Fruit fly (Drosophila melanogaster): ENCODE data around the gene Bka.

The Bka gene

dm6 chr2L:9862964-9863363 is 32.1 kb upstream of the Bka start:
- TF ChIP-seq ci (GFP tag; IDR thresholded peaks at IDR 0.05): peak; percentile 58; the same call in 2 of the 3 replicates
- no peak for TF ChIP-seq prd (optimal IDR thresholded peaks at IDR 0.05)
- peak; percentile 23; the same call in 1 of the 3 replicates for TF ChIP-seq prd (GFP tag; IDR thresholded peaks at IDR 0.05)
- TF ChIP-seq lmd (GFP tag; IDR thresholded peaks at IDR 0.05): peak; percentile 26; the same call in 1 of the 2 replicates
- TF ChIP-seq CG6689 (GFP tag; IDR thresholded peaks at IDR 0.05): peak; percentile 26; the same call in 1 of the 2 replicates
- TF ChIP-seq sob (GFP tag; IDR thresholded peaks at IDR 0.05): no peak
- TF ChIP-seq Med (GFP tag): peak; percentile 38
- no peak for TF ChIP-seq CG10274 (GFP tag; optimal IDR thresholded peaks at IDR 0.05)
- no peak for TF ChIP-seq CG31365 (tag; optimal IDR thresholded peaks at IDR 0.05)
- no peak for TF ChIP-seq tap (tag; optimal IDR thresholded peaks at IDR 0.05)
- peak; percentile 30; the same call in 1 of the 3 replicates for TF ChIP-seq Aef1 (GFP tag; IDR thresholded peaks at IDR 0.05)
- peak; percentile 27; the same call in 1 of the 2 replicates for TF ChIP-seq slbo (GFP tag; IDR thresholded peaks at IDR 0.05)
- TF ChIP-seq Ets65A (GFP tag): peak; percentile 78
- peak; percentile 33 for TF ChIP-seq gem (tag; optimal IDR thresholded peaks at IDR 0.05)
- TF ChIP-seq abd-A (tag; optimal IDR thresholded peaks at IDR 0.05): no peak
- peak; percentile 6 for TF ChIP-seq Sox102F (GFP tag; optimal IDR thresholded peaks at IDR 0.05)
- TF ChIP-seq CG11456 (GFP tag; IDR thresholded peaks at IDR 0.05): 0 out of 3 replicates have a peak, but pooled peaks have one; percentile 23
- TF ChIP-seq CG11504 (tag; optimal IDR thresholded peaks at IDR 0.05): peak; percentile 17
- TF ChIP-seq az2 (GFP tag; optimal IDR thresholded peaks at IDR 0.05): peak; percentile 3
- peak; percentile 28; the same call in 1 of the 2 replicates for TF ChIP-seq Xrp1 (GFP tag; IDR thresholded peaks at IDR 0.05)
- no peak for TF ChIP-seq CG12299 (tag; optimal IDR thresholded peaks at IDR 0.05)
- peak; percentile 18 for TF ChIP-seq CG1603 (tag; optimal IDR thresholded peaks at IDR 0.05)

- TF ChIP-seq z (GFP tag; IDR thresholded peaks at IDR 0.05) (peak; percentile 94), insv (GFP tag; optimal IDR thresholded peaks at IDR 0.05) (no peak), Deaf1 (tag; optimal IDR thresholded peaks at IDR 0.05) (peak; percentile 32), ewg (GFP tag; optimal IDR thresholded peaks at IDR 0.05) (peak; percentile 34), Trl (optimal IDR thresholded peaks at IDR 0.05) (peak; percentile 23 to 59), Trl (GFP tag; optimal IDR thresholded peaks at IDR 0.05) (no peak), unpg (GFP tag; optimal IDR thresholded peaks at IDR 0.05) (no peak)
Measured at dm6 chr2L:9863479-9863878, 31.6 kb upstream of the Bka start.

dm6 chr2L:9864337-9864736 is 30.8 kb upstream of the Bka start:
- TF ChIP-seq Sox100B (GFP tag; optimal IDR thresholded peaks at IDR 0.05) (no peak), CG3847 (GFP tag; IDR thresholded peaks at IDR 0.05) (0 out of 2 replicates have a peak, but pooled peaks have one; percentile 33), lab (GFP tag; optimal IDR thresholded peaks at IDR 0.05) (peak; percentile 59), CG8924 (tag; optimal IDR thresholded peaks at IDR 0.05) (peak; percentile 16), Myb (GFP tag; optimal IDR thresholded peaks at IDR 0.05) (peak; percentile 6), CG9727 (GFP tag; optimal IDR thresholded peaks at IDR 0.05) (peak; percentile 48), Pdp1 (GFP tag; optimal IDR thresholded peaks at IDR 0.05) (no peak), CG2678 (tag; optimal IDR thresholded peaks at IDR 0.05) (peak; percentile 65), Sox102F (GFP tag; optimal IDR thresholded peaks at IDR 0.05) (peak; percentile 40), CG6813 (GFP tag; optimal IDR thresholded peaks at IDR 0.05) (peak; percentile 15), CG17186 (GFP tag; optimal IDR thresholded peaks at IDR 0.05) (no peak), nau (GFP tag; optimal IDR thresholded peaks at IDR 0.05) (no peak), Hand (GFP tag; optimal IDR thresholded peaks at IDR 0.05) (peak; percentile 52), CG6689 (GFP tag; IDR thresholded peaks at IDR 0.05) (no peak), gem (tag; optimal IDR thresholded peaks at IDR 0.05) (peak; percentile 45), nmo (GFP tag; optimal IDR thresholded peaks at IDR 0.05) (peak; percentile 16), Oaz (GFP tag; IDR thresholded peaks at IDR 0.05) (0 out of 2 replicates have a peak, but pooled peaks have one; percentile 21), CG4820 (GFP tag; optimal IDR thresholded peaks at IDR 0.05) (no peak), dan (GFP tag; IDR thresholded peaks at IDR 0.05) (no peak), Gug (GFP tag; IDR thresholded peaks at IDR 0.05) (0 out of 4 replicates have a peak, but pooled peaks have one; percentile 14), HHEX (GFP tag; optimal IDR thresholded peaks at IDR 0.05) (peak; percentile 43), CG12071 (GFP tag; optimal IDR thresholded peaks at IDR 0.05) (no peak), cato (GFP tag; optimal IDR thresholded peaks at IDR 0.05; ENCODE audit: borderline replicate concordance) (no peak)
